Worm (Caenorhabditis elegans) whole organism, young adult: ENCODE results near the gene K07F5.7.

Source experiments
- B0035.1 ChIP-seq: sonication (generic microtip); optimal IDR thresholded peaks from 2 replicates; lab custom pipeline; 2016; ENCODE audit warnings: missing genetic modification characterization, mild to moderate bottlenecking, missing compliant biosample characterization, missing genotype, missing genetic modification reagents
- B0336.3 ChIP-seq: fragments of 200-800 bp; sonication (Bioruptor generic); IDR thresholded peaks from 2 replicates; pipeline ENCODE4 v1.3.6; 2022; ENCODE audit warnings: missing genetic modification characterization, missing compliant biosample characterization
- C17E4.6 ChIP-seq: fragments of 200-800 bp; sonication (Bioruptor generic); IDR thresholded peaks from 2 replicates; pipeline ENCODE4 v1.3.6; 2022; ENCODE audit warnings: missing genetic modification reagents, missing genetic modification characterization, missing compliant biosample characterization
- F22D6.2 ChIP-seq: sonication (generic microtip); optimal IDR thresholded peaks from 2 replicates; lab custom pipeline; 2016; ENCODE audit warnings: mild to moderate bottlenecking, missing genetic modification characterization, missing compliant biosample characterization
- K12H6.12 ChIP-seq: fragments of 200-800 bp; sonication (Bioruptor generic); optimal IDR thresholded peaks from 2 replicates; lab custom pipeline; 2018; ENCODE audit warnings: mild to moderate bottlenecking, missing genetic modification characterization, missing compliant biosample characterization
- T26A5.8 ChIP-seq: sonication (generic microtip); optimal IDR thresholded peaks from 2 replicates; lab custom pipeline; 2016; ENCODE audit warnings: missing genetic modification characterization, missing compliant biosample characterization
- Y56A3A.18 ChIP-seq: fragments of 200-800 bp; sonication (Bioruptor generic); IDR thresholded peaks from 2 replicates; pipeline ENCODE4 v1.3.6; 2022; ENCODE audit warnings: missing genetic modification reagents, missing genetic modification characterization, missing compliant biosample characterization
- Y95B8A.8 ChIP-seq: fragments of 200-800 bp; sonication (Bioruptor generic); IDR thresholded peaks from 2 replicates; pipeline ENCODE4 v1.3.6; 2022; ENCODE audit warnings: missing genetic modification reagents, missing genetic modification characterization, missing compliant biosample characterization
- akir-1 ChIP-seq: fragments of 200-800 bp; sonication (Bioruptor generic); optimal IDR thresholded peaks from 2 replicates; lab custom pipeline; 2018; ENCODE audit warnings: mild to moderate bottlenecking, missing genetic modification characterization, moderate library complexity, missing compliant biosample characterization
- athp-1 ChIP-seq: sonication (generic microtip); optimal IDR thresholded peaks from 2 replicates; lab custom pipeline; 2017; ENCODE audit warnings: mild to moderate bottlenecking, missing genetic modification characterization, missing compliant biosample characterization
- attf-5 ChIP-seq: fragments of 200-800 bp; sonication (Bioruptor generic); optimal IDR thresholded peaks from 2 replicates; lab custom pipeline; 2018; ENCODE audit warnings: mild to moderate bottlenecking, missing genetic modification characterization, missing compliant biosample characterization
- ccch-3 ChIP-seq: fragments of 200-800 bp; sonication (Bioruptor generic); optimal IDR thresholded peaks from 2 replicates; lab custom pipeline; 2018; ENCODE audit warnings: mild to moderate bottlenecking, missing genetic modification characterization, missing compliant biosample characterization
- ceh-100 ChIP-seq: fragments of 200-800 bp; sonication (Bioruptor generic); IDR thresholded peaks from 2 replicates; pipeline ENCODE4 v1.3.6; 2022; ENCODE audit warnings: missing genetic modification reagents, missing genetic modification characterization, missing compliant biosample characterization
- ceh-27 ChIP-seq: fragments of 200-800 bp; sonication (Bioruptor generic); optimal IDR thresholded peaks from 2 replicates; lab custom pipeline; 2018; ENCODE audit warnings: mild to moderate bottlenecking, missing genetic modification characterization, moderate library complexity, missing compliant biosample characterization
- ceh-79 ChIP-seq: sonication (generic microtip); optimal IDR thresholded peaks from 2 replicates; lab custom pipeline; 2017; ENCODE audit warnings: mild to moderate bottlenecking, missing genetic modification characterization, missing compliant biosample characterization
- dpl-1 ChIP-seq: fragments of 150-350 bp; optimal IDR thresholded peaks from 2 replicates; lab custom pipeline; 2014; ENCODE audit warnings: missing biosample characterization, missing genetic modification reagents, missing genetic modification characterization
- efl-1 ChIP-seq: fragments of 150-350 bp; optimal IDR thresholded peaks from 2 replicates; lab custom pipeline; 2014; ENCODE audit warnings: missing biosample characterization, missing genetic modification reagents, missing genetic modification characterization
- egl-44 ChIP-seq: fragments of 200-800 bp; sonication (Bioruptor generic); IDR thresholded peaks from 2 replicates; pipeline ENCODE4 v1.3.6; 2022; ENCODE audit warnings: missing genetic modification reagents, missing genetic modification characterization, missing compliant biosample characterization
- egrh-3 ChIP-seq: fragments of 200-800 bp; sonication (Bioruptor generic); IDR thresholded peaks from 2 replicates; pipeline ENCODE4 v1.3.6; 2022; ENCODE audit warnings: missing genetic modification reagents, missing genetic modification characterization, missing compliant biosample characterization
- hmg-20 ChIP-seq: fragments of 200-800 bp; sonication (Bioruptor generic); IDR thresholded peaks from 2 replicates; pipeline ENCODE4 v1.3.6; 2022; ENCODE audit warnings: missing genetic modification reagents, missing genetic modification characterization, missing compliant biosample characterization
- hrde-1 ChIP-seq: sonication (generic microtip); optimal IDR thresholded peaks from 2 replicates; lab custom pipeline; 2016; ENCODE audit warnings: missing genetic modification characterization, mild to moderate bottlenecking, missing compliant biosample characterization, moderate library complexity, missing genotype, missing genetic modification reagents, borderline replicate concordance
- lag-1 ChIP-seq: fragments of 200-800 bp; sonication (Bioruptor generic); IDR thresholded peaks from 2 replicates; pipeline ENCODE4 v1.3.6; 2022; ENCODE audit warnings: missing genetic modification reagents, missing genetic modification characterization, missing compliant biosample characterization
- let-526 ChIP-seq: fragments of 200-800 bp; sonication (Bioruptor generic); IDR thresholded peaks from 2 replicates; pipeline ENCODE4 v1.3.6; 2022; ENCODE audit warnings: missing genetic modification reagents, missing genetic modification characterization, missing compliant biosample characterization
- lin-54 ChIP-seq: fragments of 200-800 bp; sonication (Bioruptor generic); optimal IDR thresholded peaks from 2 replicates; lab custom pipeline; 2018; ENCODE audit warnings: mild to moderate bottlenecking, missing genetic modification characterization, missing compliant biosample characterization
- lsl-1 ChIP-seq: fragments of 200-800 bp; sonication (Bioruptor generic); optimal IDR thresholded peaks from 2 replicates; lab custom pipeline; 2018; ENCODE audit warnings: mild to moderate bottlenecking, missing genetic modification characterization, moderate library complexity, missing compliant biosample characterization
- lsy-27 ChIP-seq: sonication (generic microtip); optimal IDR thresholded peaks from 2 replicates; lab custom pipeline; 2017; ENCODE audit warnings: missing genetic modification characterization, mild to moderate bottlenecking, missing compliant biosample characterization, antibody characterized with exemption, missing genotype, borderline replicate concordance; ENCODE audit not compliant: insufficient read depth
- madf-6 ChIP-seq: fragments of 200-800 bp; sonication (Bioruptor generic); IDR thresholded peaks from 2 replicates; pipeline ENCODE4 v1.3.6; 2022; ENCODE audit warnings: missing genetic modification reagents, missing genetic modification characterization, missing compliant biosample characterization
- madf-8 ChIP-seq: fragments of 200-800 bp; sonication (Bioruptor generic); conservative IDR thresholded peaks from 2 replicates; pipeline ENCODE4 v1.3.6; 2022; ENCODE audit warnings: missing genetic modification reagents, missing genetic modification characterization, missing compliant biosample characterization
- mel-28 ChIP-seq: sonication (generic microtip); optimal IDR thresholded peaks from 2 replicates; lab custom pipeline; 2016; ENCODE audit warnings: borderline replicate concordance, mild to moderate bottlenecking, missing genetic modification characterization, missing compliant biosample characterization
- mes-4 ChIP-seq: sonication (generic microtip); optimal IDR thresholded peaks from 2 replicates; lab custom pipeline; 2016; ENCODE audit warnings: missing genotype, missing genetic modification characterization, missing compliant biosample characterization
- nhr-179 ChIP-seq: sonication (generic microtip); optimal IDR thresholded peaks from 2 replicates; lab custom pipeline; 2016; ENCODE audit warnings: mild to moderate bottlenecking, missing genetic modification characterization, missing compliant biosample characterization
- nhr-80 ChIP-seq: sonication (generic microtip); optimal IDR thresholded peaks from 2 replicates; lab custom pipeline; 2016; ENCODE audit warnings: missing genetic modification characterization, missing compliant biosample characterization
- pbrm-1 ChIP-seq: fragments of 200-800 bp; sonication (Bioruptor generic); IDR thresholded peaks from 2 replicates; pipeline ENCODE4 v1.3.6; 2022; ENCODE audit warnings: missing genetic modification reagents, missing genetic modification characterization, missing compliant biosample characterization
- rcor-1 ChIP-seq: fragments of 200-800 bp; sonication (Bioruptor generic); IDR thresholded peaks from 2 replicates; pipeline ENCODE4 v1.3.6; 2022; ENCODE audit warnings: missing genetic modification reagents, missing genetic modification characterization, missing compliant biosample characterization
- rec-8 ChIP-seq, 2 experiments: sonication (generic microtip); optimal IDR thresholded peaks; 2 replicates each; lab custom pipeline; 2016; ENCODE audit warnings: mild to moderate bottlenecking in 2 of 2, missing genetic modification characterization in 2 of 2, missing genetic modification reagents in 2 of 2, missing genotype in 2 of 2, missing biosample characterization in 1 of 2, missing compliant biosample characterization in 1 of 2, moderate library complexity in 1 of 2
- snpc-1.3 ChIP-seq: sonication (generic microtip); optimal IDR thresholded peaks from 2 replicates; lab custom pipeline; 2017; ENCODE audit warnings: missing genetic modification characterization, mild to moderate bottlenecking, missing compliant biosample characterization, antibody characterized with exemption, moderate library complexity, missing genotype, missing genetic modification reagents; ENCODE audit not compliant: insufficient read depth
- snpc-3.4 ChIP-seq: sonication (generic microtip); optimal IDR thresholded peaks from 2 replicates; lab custom pipeline; 2017; ENCODE audit warnings: missing genetic modification characterization, mild to moderate bottlenecking, missing compliant biosample characterization, antibody characterized with exemption, moderate library complexity, missing genotype, missing genetic modification reagents
- ztf-3 ChIP-seq: fragments of 200-800 bp; sonication (Bioruptor generic); optimal IDR thresholded peaks from 2 replicates; lab custom pipeline; 2018; ENCODE audit warnings: mild to moderate bottlenecking, missing genetic modification characterization, missing compliant biosample characterization

K07F5.7 gene

DNA sequence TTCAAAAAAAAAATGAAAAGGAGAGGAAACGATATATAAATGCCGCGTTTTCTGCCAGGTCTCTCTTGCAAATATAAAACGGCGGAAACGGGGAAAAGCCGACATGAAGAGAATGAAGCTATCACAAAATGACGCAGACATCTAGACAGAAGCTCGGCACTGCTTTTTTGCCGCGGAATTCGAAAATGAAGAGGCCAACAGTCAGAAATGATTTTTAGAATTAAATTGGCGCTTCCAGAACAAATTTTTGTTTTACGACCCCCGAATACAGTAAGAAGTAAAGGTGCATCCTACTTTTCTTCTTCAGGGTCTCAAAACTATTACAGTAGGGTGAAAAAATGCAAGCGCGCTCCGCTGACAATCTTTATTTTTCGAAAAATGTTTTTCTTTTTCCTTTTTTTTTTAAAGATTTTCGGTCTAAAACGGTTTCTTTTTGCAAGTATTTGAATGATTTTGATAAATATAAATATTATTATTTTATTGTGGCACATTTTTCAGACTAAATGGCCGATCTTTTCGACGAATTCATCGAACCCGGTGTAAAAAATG lies 22.7 kb downstream of the K07F5.7 start, which contains the start of gene mtr-4 (continued):
- TF ChIP-seq pbrm-1 (GFP tag; lab: Robert Waterston, UW) (peak; percentile 53; the same call in 1 of the 2 replicates), madf-8 (peak; percentile 90), hmg-20 (GFP tag; lab: Robert Waterston, UW) (no peak), athp-1 (peak; percentile 34), rec-8 (tag; optimal IDR thresholded peaks at IDR 0.05; lab: Kevin White, UChicago) (no peak), nhr-179 (tag; lab: Kevin White, UChicago) (no peak), dpl-1 (GFP tag; lab: Kevin White, UChicago) (peak; percentile 45), nhr-80 (peak; percentile 69), T26A5.8 (tag; lab: Kevin White, UChicago) (no peak), snpc-3.4 (tag; lab: Kevin White, UChicago) (peak; percentile 27), egrh-3 (GFP tag; lab: Robert Waterston, UW) (no peak), B0336.3 (GFP tag; lab: Robert Waterston, UW) (0 out of 2 replicates have a peak, but pooled peaks have one; percentile 34), rcor-1 (peak; percentile 69), lsy-27 (tag; lab: Kevin White, UChicago) (no peak), B0035.1 (tag; lab: Kevin White, UChicago) (no peak), madf-6 (peak; percentile 96), efl-1 (GFP tag; lab: Kevin White, UChicago) (peak; percentile 74), Y95B8A.8 (GFP tag; lab: Robert Waterston, UW) (0 out of 2 replicates have a peak, but pooled peaks have one; percentile 74), lsl-1 (GFP tag; lab: Kevin White, UChicago) (peak; percentile 98), ceh-100 (GFP tag; lab: Robert Waterston, UW) (peak; percentile 43), C17E4.6 (GFP tag; lab: Robert Waterston, UW) (peak; percentile 23; the same call in 1 of the 2 replicates)
- TF ChIP-seq, all 124 proteins: peak for 32

ce11 chrIV:9824480-9824879 lies 23.5 kb downstream of the K07F5.7 start, which contains the start of gene catp-6:
TSS of gene catp-6 (minus strand) at chrIV:9824580.
- TF ChIP-seq snpc-1.3 (tag; lab: Kevin White, UChicago) (no peak), lin-54 (no peak), ztf-3 (GFP tag; lab: Kevin White, UChicago) (no peak), Y56A3A.18 (GFP tag; lab: Robert Waterston, UW) (no peak), attf-5 (GFP tag; lab: Kevin White, UChicago) (no peak), mel-28 (tag; lab: Kevin White, UChicago) (no peak), rcor-1 (no peak), ceh-79 (tag; lab: Kevin White, UChicago) (no peak), ccch-3 (no peak), mes-4 (tag; lab: Kevin White, UChicago) (no peak), F22D6.2 (tag; lab: Kevin White, UChicago) (no peak), let-526 (no peak), K12H6.12 (tag; lab: Kevin White, UChicago) (no peak), egl-44 (GFP tag; lab: Robert Waterston, UW) (no peak), ceh-27 (no peak), hrde-1 (tag; lab: Kevin White, UChicago) (no peak), lag-1 (GFP tag; lab: Robert Waterston, UW) (no peak), akir-1 (GFP tag; lab: Kevin White, UChicago) (no peak), C17E4.6 (GFP tag; lab: Robert Waterston, UW) (no peak)
